Worm (Caenorhabditis elegans) whole organism, L4/young adult: ENCODE measurements around the gene srx-63.

Experiments used
- W03F9.2 ChIP-seq: fragments of 150-350 bp; optimal IDR thresholded peaks from 2 replicates; lab custom pipeline; 2014; ENCODE audit warnings: missing biosample characterization, missing genetic modification characterization
- dao-5 ChIP-seq: sonication (generic microtip); optimal IDR thresholded peaks from 2 replicates; lab custom pipeline; 2016; ENCODE audit warnings: missing genotype, missing genetic modification characterization, moderate library complexity, missing compliant biosample characterization
- him-1 ChIP-seq: sonication (generic microtip); optimal IDR thresholded peaks from 2 replicates; lab custom pipeline; 2016; ENCODE audit warnings: missing genotype, missing genetic modification reagents, missing genetic modification characterization, missing compliant biosample characterization

Gene srx-63

ce11 chrV:3981680-3982079 lies 50.3 kb downstream of the srx-63 start, which contains the start of gene nlp-30:
Gene nlp-30 (plus strand): TSS chrV:3981980.
- no peak for TF ChIP-seq him-1
- no peak for TF ChIP-seq dao-5
- no peak for TF ChIP-seq W03F9.2
